Worm (Caenorhabditis elegans) whole organism, L1 larva: ENCODE measurements around the gene emre-1.

Experiments used
- nhr-28 ChIP-seq: fragments of 150-350 bp; optimal IDR thresholded peaks from 2 replicates; lab custom pipeline; 2014; ENCODE audit warnings: missing biosample characterization, missing genetic modification characterization
- unc-62 ChIP-seq: fragments of 150-350 bp; optimal IDR thresholded peaks from 2 replicates; lab custom pipeline; 2014; ENCODE audit warnings: missing biosample characterization, missing genetic modification reagents, missing genetic modification characterization

ce11 chrX:14979388-14979787 is at the start of gene emre-1:
- TF ChIP-seq nhr-28 (tag; lab: Kevin White, UChicago) (no peak), unc-62 (no peak)
